Fruit fly (Drosophila melanogaster) whole organism, embryonic: Measurements from ENCODE around the gene CG42650.

Source experiments
- Abd-B ChIP-seq: fragments of 200-800 bp; sonication (Bioruptor generic); optimal IDR thresholded peaks from 2 replicates; lab custom pipeline; 2018; ENCODE audit warnings: missing biosample characterization, mild to moderate bottlenecking, missing genetic modification characterization, moderate library complexity
- Aef1 ChIP-seq: fragments of 200-800 bp; sonication (Bioruptor generic); IDR thresholded peaks from 3 replicates; pipeline ENCODE4 v1.3.6; 2022; ENCODE audit warnings: missing biosample characterization, missing genetic modification characterization
- B-H1 ChIP-seq: fragments of 200-800 bp; sonication (Bioruptor generic); IDR thresholded peaks from 3 replicates; pipeline ENCODE4 v1.3.6; 2022; ENCODE audit warnings: missing biosample characterization, missing genetic modification characterization
- CG1024 ChIP-seq: fragments of 200-800 bp; sonication (Bioruptor generic); IDR thresholded peaks from 2 replicates; pipeline ENCODE4 v1.3.6; 2022; ENCODE audit warnings: missing biosample characterization, missing genetic modification characterization
- CG10366 ChIP-seq: fragments of 200-800 bp; sonication (Bioruptor generic); IDR thresholded peaks from 2 replicates; pipeline ENCODE4 v1.3.6; 2022; ENCODE audit warnings: missing biosample characterization, missing genetic modification characterization
- CG11695 ChIP-seq: fragments of 200-800 bp; sonication (Bioruptor generic); IDR thresholded peaks from 3 replicates; pipeline ENCODE4 v1.3.6; 2022; ENCODE audit warnings: missing biosample characterization, missing genetic modification characterization
- CG11696 ChIP-seq: fragments of 200-800 bp; sonication (Bioruptor generic); IDR thresholded peaks from 2 replicates; pipeline ENCODE4 v1.3.6; 2022; ENCODE audit warnings: missing biosample characterization, missing genetic modification characterization
- CG12942 ChIP-seq: fragments of 200-800 bp; sonication (Bioruptor generic); optimal IDR thresholded peaks from 3 replicates; lab custom pipeline; 2016; ENCODE audit warnings: missing biosample characterization, missing genetic modification characterization
- CG13775 ChIP-seq: fragments of 200-800 bp; sonication (Bioruptor generic); optimal IDR thresholded peaks from 3 replicates; lab custom pipeline; 2017; ENCODE audit warnings: missing biosample characterization, mild to moderate bottlenecking, missing genetic modification characterization
- CG1529 ChIP-seq: fragments of 200-800 bp; sonication (Bioruptor generic); optimal IDR thresholded peaks from 3 replicates; lab custom pipeline; 2018; ENCODE audit warnings: missing biosample characterization, missing genetic modification characterization
- CG17612 ChIP-seq: fragments of 200-800 bp; sonication (Bioruptor generic); IDR thresholded peaks from 2 replicates; pipeline ENCODE4 v1.3.6; 2022; ENCODE audit warnings: missing biosample characterization, missing genetic modification characterization
- CG2199 ChIP-seq: fragments of 200-800 bp; sonication (Bioruptor generic); IDR thresholded peaks from 3 replicates; pipeline ENCODE4 v1.3.6; 2022; ENCODE audit warnings: missing biosample characterization, missing genetic modification characterization
- CG34224 ChIP-seq: fragments of 200-800 bp; sonication (Bioruptor generic); IDR thresholded peaks from 3 replicates; pipeline ENCODE4 v1.3.6; 2022; ENCODE audit warnings: missing biosample characterization, missing genetic modification characterization; ENCODE audit not compliant: partially characterized antibody
- CG6689 ChIP-seq: fragments of 200-800 bp; sonication (Bioruptor generic); IDR thresholded peaks from 2 replicates; pipeline ENCODE4 v1.3.6; 2022; ENCODE audit warnings: missing biosample characterization, missing genetic modification characterization
- CG6791 ChIP-seq: fragments of 200-800 bp; sonication (Bioruptor generic); IDR thresholded peaks from 3 replicates; pipeline ENCODE4 v1.3.6; 2022; ENCODE audit warnings: missing biosample characterization, missing genetic modification characterization; ENCODE audit not compliant: partially characterized antibody
- CG7963 ChIP-seq: fragments of 200-800 bp; sonication (Bioruptor generic); IDR thresholded peaks from 3 replicates; pipeline ENCODE4 v1.3.6; 2022; ENCODE audit warnings: missing biosample characterization, missing genetic modification characterization; ENCODE audit not compliant: partially characterized antibody
- CG9797 ChIP-seq: fragments of 200-800 bp; sonication (Bioruptor generic); optimal IDR thresholded peaks from 3 replicates; lab custom pipeline; 2018; ENCODE audit warnings: missing biosample characterization, mild to moderate bottlenecking, missing genetic modification characterization
- CTCF ChIP-seq: fragments of 200-800 bp; sonication (Bioruptor generic); optimal IDR thresholded peaks from 2 replicates; lab custom pipeline; 2017; ENCODE audit warnings: missing biosample characterization, mild to moderate bottlenecking, missing genetic modification characterization, moderate library complexity
- Dek ChIP-seq: fragments of 200-800 bp; sonication (Bioruptor generic); optimal IDR thresholded peaks from 3 replicates; lab custom pipeline; 2019; ENCODE audit warnings: missing biosample characterization, mild to moderate bottlenecking, missing genetic modification characterization, moderate library complexity
- Dp ChIP-seq: fragments of 200-800 bp; sonication (Bioruptor generic); optimal IDR thresholded peaks from 2 replicates; lab custom pipeline; 2018; ENCODE audit warnings: missing biosample characterization, mild to moderate bottlenecking, missing genetic modification characterization, moderate library complexity
- Dref ChIP-seq: fragments of 200-800 bp; sonication (Bioruptor generic); IDR thresholded peaks from 2 replicates; pipeline ENCODE4 v1.3.6; 2022; ENCODE audit warnings: missing biosample characterization, missing genetic modification characterization
- Fer1 ChIP-seq: fragments of 200-800 bp; sonication (Bioruptor generic); optimal IDR thresholded peaks from 2 replicates; lab custom pipeline; 2017; ENCODE audit warnings: missing biosample characterization, mild to moderate bottlenecking, missing genetic modification characterization
- Gug ChIP-seq: fragments of 200-800 bp; sonication (Bioruptor generic); IDR thresholded peaks from 4 replicates; pipeline ENCODE4 v1.3.6; 2022; ENCODE audit warnings: missing biosample characterization, missing genetic modification characterization
- H2.0 ChIP-seq: fragments of 200-800 bp; sonication (Bioruptor generic); IDR thresholded peaks from 2 replicates; pipeline ENCODE4 v1.3.6; 2022; ENCODE audit warnings: missing biosample characterization, missing genetic modification characterization
- Lhr ChIP-seq: fragments of 200-800 bp; sonication (Bioruptor generic); optimal IDR thresholded peaks from 3 replicates; lab custom pipeline; 2017; ENCODE audit warnings: mild to moderate bottlenecking, missing biosample characterization, missing genetic modification reagents, missing genetic modification characterization
- Lim3 ChIP-seq: fragments of 200-800 bp; sonication (Bioruptor generic); IDR thresholded peaks from 2 replicates; pipeline ENCODE4 v1.3.6; 2022; ENCODE audit warnings: missing biosample characterization, missing genetic modification characterization
- NK7.1 ChIP-seq: fragments of 200-800 bp; sonication (Bioruptor generic); optimal IDR thresholded peaks from 3 replicates; lab custom pipeline; 2016; ENCODE audit warnings: missing biosample characterization, missing genetic modification characterization
- Oaz ChIP-seq: fragments of 200-800 bp; sonication (Bioruptor generic); IDR thresholded peaks from 2 replicates; pipeline ENCODE4 v1.3.6; 2022; ENCODE audit warnings: missing biosample characterization, missing genetic modification characterization
- TFAM ChIP-seq: fragments of 200-800 bp; sonication (Bioruptor generic); optimal IDR thresholded peaks from 2 replicates; lab custom pipeline; 2017; ENCODE audit warnings: missing biosample characterization, missing genetic modification characterization, inconsistent platforms
- bowl ChIP-seq: fragments of 200-800 bp; sonication (Bioruptor generic); IDR thresholded peaks from 2 replicates; pipeline ENCODE4 v1.3.6; 2022; ENCODE audit warnings: missing biosample characterization, missing genetic modification characterization
- cad ChIP-seq: fragments of >200 bp; optimal IDR thresholded peaks from 2 replicates; lab custom pipeline; 2017; ENCODE audit warnings: missing biosample characterization, missing genetic modification characterization
- dysf ChIP-seq: fragments of 200-800 bp; sonication (Bioruptor generic); IDR thresholded peaks from 3 replicates; pipeline ENCODE4 v1.3.6; 2022; ENCODE audit warnings: missing biosample characterization, missing genetic modification characterization
- fu2 ChIP-seq: fragments of 200-800 bp; sonication (Bioruptor generic); optimal IDR thresholded peaks from 2 replicates; lab custom pipeline; 2016; ENCODE audit warnings: missing biosample characterization, missing genetic modification characterization
- gcm2 ChIP-seq: fragments of 200-800 bp; sonication (Bioruptor generic); optimal IDR thresholded peaks from 2 replicates; lab custom pipeline; 2016; ENCODE audit warnings: missing biosample characterization, missing genetic modification characterization
- hb ChIP-seq: fragments of 200-800 bp; sonication (Bioruptor generic); IDR thresholded peaks from 3 replicates; pipeline ENCODE4 v1.3.6; 2022; ENCODE audit warnings: missing biosample characterization, missing genetic modification characterization; ENCODE audit not compliant: partially characterized antibody
- maf-S ChIP-seq: fragments of 200-800 bp; sonication (Bioruptor generic); optimal IDR thresholded peaks from 2 replicates; lab custom pipeline; 2016; ENCODE audit warnings: missing biosample characterization, missing genetic modification characterization
- peb ChIP-seq: fragments of 200-800 bp; sonication (Bioruptor generic); IDR thresholded peaks from 2 replicates; pipeline ENCODE4 v1.3.6; 2022; ENCODE audit warnings: missing biosample characterization, missing genetic modification characterization
- salm ChIP-seq: fragments of 200-800 bp; sonication (Bioruptor generic); optimal IDR thresholded peaks from 2 replicates; lab custom pipeline; 2018; ENCODE audit warnings: missing biosample characterization, mild to moderate bottlenecking, missing genetic modification characterization
- so ChIP-seq: fragments of 200-800 bp; sonication (Bioruptor generic); IDR thresholded peaks from 3 replicates; pipeline ENCODE4 v1.3.6; 2022; ENCODE audit warnings: missing biosample characterization, missing genetic modification characterization
- tna ChIP-seq: fragments of 200-800 bp; sonication (Bioruptor generic); IDR thresholded peaks from 2 replicates; pipeline ENCODE4 v1.3.6; 2022; ENCODE audit warnings: missing biosample characterization, missing genetic modification characterization; ENCODE audit not compliant: partially characterized antibody
- toy ChIP-seq: fragments of 200-800 bp; sonication (Bioruptor generic); IDR thresholded peaks from 2 replicates; pipeline ENCODE4 v1.3.6; 2022; ENCODE audit warnings: missing biosample characterization, missing genetic modification characterization
- tx ChIP-seq: fragments of 200-800 bp; sonication (Bioruptor generic); optimal IDR thresholded peaks from 2 replicates; lab custom pipeline; 2016; ENCODE audit warnings: missing biosample characterization, missing genetic modification characterization
- vnd ChIP-seq: fragments of 200-800 bp; sonication (Bioruptor generic); IDR thresholded peaks from 3 replicates; pipeline ENCODE4 v1.3.6; 2022; ENCODE audit warnings: missing biosample characterization, missing genetic modification characterization; ENCODE audit not compliant: partially characterized antibody
- vvl ChIP-seq: fragments of 200-800 bp; sonication (Bioruptor generic); IDR thresholded peaks from 2 replicates; pipeline ENCODE4 v1.3.6; 2022; ENCODE audit warnings: missing biosample characterization, missing genetic modification characterization

The CG42650 gene

dm6 chr3R:7346445-7346844 is 44.8 kb upstream of the CG42650 start, which contains the start of gene nxf4 (continued):
- TF ChIP-seq CG7963 (GFP tag; lab: Robert Waterston, UW) (0 out of 3 replicates have a peak, but pooled peaks have one; percentile 16), tx (peak; percentile 68), CG1024 (GFP tag; lab: Robert Waterston, UW) (no peak), Dek (tag; lab: Kevin White, UChicago) (peak; percentile 54), vvl (GFP tag; lab: Robert Waterston, UW) (peak; percentile 66; the same call in 1 of the 2 replicates), vnd (GFP tag; lab: Robert Waterston, UW) (no peak), CTCF (GFP tag; lab: Kevin White, UChicago) (peak; percentile 98), Oaz (GFP tag; lab: Robert Waterston, UW) (peak; percentile 35; the same call in 1 of the 2 replicates), Lhr (GFP tag; lab: Kevin White, UChicago) (peak; percentile 86), Abd-B (GFP tag; lab: Kevin White, UChicago) (peak; percentile 70), fu2 (GFP tag; lab: Kevin White, UChicago) (peak; percentile 62), tna (GFP tag; lab: Robert Waterston, UW) (no peak), CG11695 (GFP tag; lab: Robert Waterston, UW) (no peak), NK7.1 (GFP tag; lab: Kevin White, UChicago) (no peak), Dref (GFP tag; lab: Robert Waterston, UW) (0 out of 2 replicates have a peak, but pooled peaks have one; percentile 29), CG13775 (GFP tag; lab: Kevin White, UChicago) (peak; percentile 83), Fer1 (GFP tag; lab: Kevin White, UChicago) (no peak), CG11696 (GFP tag; lab: Robert Waterston, UW) (no peak), maf-S (GFP tag; lab: Kevin White, UChicago) (peak; percentile 78), Aef1 (GFP tag; lab: Robert Waterston, UW) (peak; percentile 73), CG12942 (peak; percentile 74), peb (peak; percentile 31; the same call in 1 of the 2 replicates), dysf (GFP tag; lab: Robert Waterston, UW) (peak; percentile 76; the same call in 2 of the 3 replicates), CG1529 (peak; percentile 34), Lim3 (GFP tag; lab: Robert Waterston, UW) (no peak), B-H1 (peak; percentile 43; the same call in 1 of the 3 replicates), toy (GFP tag; lab: Robert Waterston, UW) (no peak), cad (GFP tag; lab: Kevin White, UChicago) (no peak), salm (no peak), CG10366 (GFP tag; lab: Robert Waterston, UW) (peak; percentile 64), Dp (no peak), CG17612 (0 out of 2 replicates have a peak, but pooled peaks have one; percentile 39), gcm2 (GFP tag; lab: Kevin White, UChicago) (no peak), CG34224 (GFP tag; lab: Robert Waterston, UW) (no peak), TFAM (GFP tag; lab: Kevin White, UChicago) (no peak), CG9797 (GFP tag; lab: Kevin White, UChicago) (no peak), Gug (peak; percentile 52; the same call in 1 of the 4 replicates), CG6689 (GFP tag; lab: Robert Waterston, UW) (peak; percentile 66; the same call in 1 of the 2 replicates), so (0 out of 3 replicates have a peak, but pooled peaks have one; percentile 24), CG2199 (GFP tag; lab: Robert Waterston, UW) (peak; percentile 94), bowl (no peak), CG6791 (peak; percentile 48; the same call in 2 of the 3 replicates), H2.0 (GFP tag; lab: Robert Waterston, UW) (peak; percentile 66), hb (GFP tag; lab: Robert Waterston, UW) (no peak)
